Worm (Caenorhabditis elegans): Measurements from ENCODE around the gene ash-2.
A peak's percentile ranks its signal among the peaks of the same experiment; 100 is the strongest.

The ash-2 gene

ce11 chrII:11974048-11974995 lies 5.3 kb upstream of the ash-2 start:
- TF ChIP-seq crh-2 (tag; optimal IDR thresholded peaks at IDR 0.05): peak; percentile 28
- TF ChIP-seq lsy-2 (tag; optimal IDR thresholded peaks at IDR 0.05): peak; percentile 17 to 57
- TF ChIP-seq mbf-1 (tag; optimal IDR thresholded peaks at IDR 0.05): no peak
- TF ChIP-seq sma-3 (GFP tag; optimal IDR thresholded peaks at IDR 0.05): peak; percentile 33
- peak; percentile 58 for TF ChIP-seq ztf-4 (tag; optimal IDR thresholded peaks at IDR 0.05)
- peak; percentile 6 for TF ChIP-seq snpc-4 (tag; optimal IDR thresholded peaks at IDR 0.05)
- TF ChIP-seq Y55F3AM.14 (GFP tag; optimal IDR thresholded peaks at IDR 0.05): peak; percentile 39
- peak; percentile 80 for TF ChIP-seq fos-1 (tag; optimal IDR thresholded peaks at IDR 0.05)
- peak; percentile 86 for TF ChIP-seq ama-1 (optimal IDR thresholded peaks at IDR 0.05)
- TF ChIP-seq F13H6.1 (tag; optimal IDR thresholded peaks at IDR 0.05): peak; percentile 8
- peak; percentile 46 for TF ChIP-seq lin-13 (GFP tag; optimal IDR thresholded peaks at IDR 0.05)
- TF ChIP-seq C34F6.9 (tag; optimal IDR thresholded peaks at IDR 0.05): peak; percentile 34
- TF ChIP-seq nhr-6 (tag; optimal IDR thresholded peaks at IDR 0.05): no peak
- peak; percentile 58 for TF ChIP-seq gmeb-1 (tag; optimal IDR thresholded peaks at IDR 0.05)
- no peak for TF ChIP-seq nhr-10 (tag; optimal IDR thresholded peaks at IDR 0.05)
- TF ChIP-seq lin-11 (tag; optimal IDR thresholded peaks at IDR 0.05): no peak
- TF ChIP-seq unc-55 (GFP tag; optimal IDR thresholded peaks at IDR 0.05): peak; percentile 45
- 0 out of 2 replicates have a peak, but pooled peaks have one; percentile 82 for TF ChIP-seq ztf-1 (GFP tag; conservative IDR thresholded peaks at IDR 0.05)

- no peak for TF ChIP-seq crh-2 (tag; optimal IDR thresholded peaks at IDR 0.05)
- peak in 1 of 2 experiments; percentile 10 for TF ChIP-seq lsy-2 (tag; optimal IDR thresholded peaks at IDR 0.05)
- TF ChIP-seq snpc-4 (tag; optimal IDR thresholded peaks at IDR 0.05): no peak
Observed at ce11 chrII:11976727-11977259, 2.8 kb upstream of the ash-2 start.

ce11 chrII:11977363-11977762 lies 2.3 kb upstream of the ash-2 start, which contains the start of gene Y17G7B.21:
Gene Y17G7B.21 (minus strand): TSS chrII:11977661.
- TF ChIP-seq ama-1 (optimal IDR thresholded peaks at IDR 0.05) (peak; percentile 70), egl-27 (tag; optimal IDR thresholded peaks at IDR 0.05) (no peak)

- TF ChIP-seq egl-27 (tag; optimal IDR thresholded peaks at IDR 0.05) (no peak), nhr-23 (tag; optimal IDR thresholded peaks at IDR 0.05) (no peak), elt-3 (tag; optimal IDR thresholded peaks at IDR 0.05) (no peak), mbf-1 (tag; optimal IDR thresholded peaks at IDR 0.05) (no peak), ztf-11 (tag; optimal IDR thresholded peaks at IDR 0.05) (no peak), dmd-4 (tag; optimal IDR thresholded peaks at IDR 0.05) (no peak), nhr-10 (tag; optimal IDR thresholded peaks at IDR 0.05) (no peak), blmp-1 (tag; optimal IDR thresholded peaks at IDR 0.05; ENCODE audit: insufficient read depth) (no peak), sma-3 (GFP tag; optimal IDR thresholded peaks at IDR 0.05) (no peak), nhr-6 (tag; optimal IDR thresholded peaks at IDR 0.05) (no peak), nhr-11 (tag; optimal IDR thresholded peaks at IDR 0.05) (no peak), zag-1 (tag; optimal IDR thresholded peaks at IDR 0.05) (no peak), unc-62 (GFP tag; optimal IDR thresholded peaks at IDR 0.05) (no peak), nhr-21 (tag; optimal IDR thresholded peaks at IDR 0.05) (no peak), lin-13 (GFP tag; optimal IDR thresholded peaks at IDR 0.05) (no peak), peb-1 (tag; optimal IDR thresholded peaks at IDR 0.05) (no peak), nhr-129 (tag; optimal IDR thresholded peaks at IDR 0.05) (no peak), nhr-25 (tag; optimal IDR thresholded peaks at IDR 0.05) (no peak), ztf-1 (GFP tag; conservative IDR thresholded peaks at IDR 0.05) (no peak), lsy-2 (tag; optimal IDR thresholded peaks at IDR 0.05) (no peak)
Observed at ce11 chrII:11978478-11978877, 1.2 kb upstream of the ash-2 start.

- no peak for TF ChIP-seq nhr-237 (tag; optimal IDR thresholded peaks at IDR 0.05)
- no peak for TF ChIP-seq zag-1 (tag; optimal IDR thresholded peaks at IDR 0.05)
- no peak for TF ChIP-seq F13H6.1 (tag; optimal IDR thresholded peaks at IDR 0.05)
- no peak for TF ChIP-seq mbf-1 (tag; optimal IDR thresholded peaks at IDR 0.05)
- no peak for TF ChIP-seq Y55F3AM.14 (GFP tag; optimal IDR thresholded peaks at IDR 0.05)
- TF ChIP-seq nhr-129 (tag; optimal IDR thresholded peaks at IDR 0.05): no peak
- TF ChIP-seq aly-2 (tag; optimal IDR thresholded peaks at IDR 0.05): no peak
- no peak for TF ChIP-seq peb-1 (tag; optimal IDR thresholded peaks at IDR 0.05)
- no peak for TF ChIP-seq ztf-4 (tag; optimal IDR thresholded peaks at IDR 0.05)
- no peak for TF ChIP-seq egl-27 (tag; optimal IDR thresholded peaks at IDR 0.05)
- TF ChIP-seq mdl-1 (tag; optimal IDR thresholded peaks at IDR 0.05): no peak
Observed at ce11 chrII:11978920-11979319, 718 bp upstream of the ash-2 start.

Measured in whole organism, L2 larva.